Worm (Caenorhabditis elegans): Measurements from ENCODE around the gene asp-2.
A peak's percentile ranks its signal among the peaks of the same experiment; 100 is the strongest.

Gene asp-2

DNA sequence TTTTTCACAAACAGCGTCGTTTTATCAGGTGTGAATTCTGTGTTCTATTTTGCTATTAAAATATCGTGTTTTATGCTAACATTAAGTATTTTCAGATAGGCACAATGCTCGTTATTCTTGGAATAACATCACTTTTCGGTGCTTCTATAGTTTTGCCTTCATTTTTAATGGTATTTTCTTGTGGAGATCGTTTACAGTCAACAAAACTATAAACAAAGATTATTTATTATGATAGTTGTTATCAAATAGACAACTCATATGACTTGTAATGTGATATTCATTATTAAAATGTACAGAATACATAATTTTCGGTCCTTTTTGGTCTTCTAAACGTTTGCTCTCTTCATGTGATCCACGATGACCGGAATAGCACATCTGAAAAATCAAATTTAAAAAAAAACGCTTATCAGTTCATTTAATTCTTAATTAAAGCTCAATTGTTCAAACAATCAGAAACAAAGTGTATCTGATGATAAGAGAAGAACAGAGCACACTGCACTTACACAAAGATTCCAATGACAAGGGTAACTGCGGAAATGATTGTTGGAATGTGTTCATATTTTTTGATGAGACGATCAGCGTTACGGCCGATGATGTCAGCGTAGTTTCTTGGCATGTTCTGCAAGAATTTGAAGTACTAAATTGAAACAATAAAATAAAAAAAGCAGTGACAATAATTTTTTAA, 51.3 kb downstream of the asp-2 start, which contains the start of gene F07C3.9:
Gene F07C3.9, minus strand, starts transcription at position 635 of the 685 bp plus-strand sequence.
- TF ChIP-seq pqm-1 (tag; optimal IDR thresholded peaks at IDR 0.05) (no peak), elt-2 (tag; optimal IDR thresholded peaks at IDR 0.05) (peak; percentile 58), unc-55 (GFP tag; optimal IDR thresholded peaks at IDR 0.05) (no peak)

Data from whole organism, late embryonic.